Worm (Caenorhabditis elegans): ENCODE results near the gene C06H5.8.
"Not testable (repeated sequence)": the region's sequence is repeated elsewhere in the genome, so short reads cannot be mapped to it uniquely, and the experiment has no call there.

Gene C06H5.8

DNA sequence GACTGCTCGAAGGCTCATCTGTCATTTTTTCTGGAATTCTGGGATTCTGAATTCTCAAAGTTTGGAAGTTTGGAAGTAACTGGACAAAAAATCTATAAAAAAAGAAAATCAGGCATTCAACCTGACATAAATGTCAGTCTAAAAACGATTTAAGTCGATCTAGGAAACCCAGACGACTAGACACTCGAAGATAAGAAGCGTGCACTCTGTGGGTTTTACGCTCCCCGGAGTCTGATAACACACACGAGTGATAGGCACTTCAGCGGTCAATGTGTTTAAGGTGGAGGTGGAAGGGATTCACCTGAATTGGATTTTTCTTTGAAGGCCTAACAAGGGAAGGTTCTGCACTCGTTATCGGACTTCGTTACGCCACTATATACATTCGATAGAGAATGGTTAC, 29.9 kb upstream of the C06H5.8 start, which contains the start of gene C06H5.6:
C06H5.6 (minus strand) TSS at position 46 of the 400 bp plus-strand sequence.
- TF ChIP-seq ces-1 (GFP tag; optimal IDR thresholded peaks at IDR 0.05): no peak
- TF ChIP-seq ceh-82 (tag; optimal IDR thresholded peaks at IDR 0.05): no peak
- TF ChIP-seq mep-1 (tag; optimal IDR thresholded peaks at IDR 0.05): no peak
- no peak for TF ChIP-seq nhr-90 (tag; optimal IDR thresholded peaks at IDR 0.05; ENCODE audit: poor library complexity)
- TF ChIP-seq elt-2 (tag; optimal IDR thresholded peaks at IDR 0.05): peak; percentile 12
- TF ChIP-seq nhr-28 (tag; optimal IDR thresholded peaks at IDR 0.05): no peak

DNA sequence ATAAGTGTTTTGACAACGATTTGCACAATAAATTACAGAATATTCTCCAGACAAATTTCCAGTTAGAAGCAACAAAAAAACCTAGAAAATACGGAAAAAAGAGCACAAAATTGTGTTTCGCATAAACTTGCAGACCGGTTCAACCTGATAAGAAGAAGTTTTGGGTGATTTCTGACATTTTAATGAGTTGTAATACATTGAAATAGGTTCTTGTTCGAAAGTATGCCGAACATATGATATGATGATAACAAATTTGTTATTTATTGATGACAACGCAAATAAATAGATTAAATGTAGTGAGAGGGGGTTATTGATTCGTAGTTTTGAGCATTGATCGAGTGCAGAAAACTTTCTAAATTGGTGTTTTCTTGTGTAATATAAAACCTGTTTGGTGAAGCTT, 27.5 kb upstream of the C06H5.8 start:
- TF ChIP-seq snu-23 (GFP tag; optimal IDR thresholded peaks at IDR 0.05): no peak
- no peak for TF ChIP-seq egl-27 (tag; optimal IDR thresholded peaks at IDR 0.05)
- TF ChIP-seq lin-13 (GFP tag; optimal IDR thresholded peaks at IDR 0.05): no peak
- TF ChIP-seq nhr-12 (tag; optimal IDR thresholded peaks at IDR 0.05): no peak
- TF ChIP-seq fkh-8 (tag; optimal IDR thresholded peaks at IDR 0.05): no peak
- no peak for TF ChIP-seq vab-15 (tag; optimal IDR thresholded peaks at IDR 0.05)
- TF ChIP-seq F16B12.6 (tag; optimal IDR thresholded peaks at IDR 0.05): no peak
- TF ChIP-seq nhr-237 (tag; optimal IDR thresholded peaks at IDR 0.05): no peak
- no peak for TF ChIP-seq mef-2 (tag; optimal IDR thresholded peaks at IDR 0.05)
- TF ChIP-seq xbp-1 (tag; optimal IDR thresholded peaks at IDR 0.05): no peak
- TF ChIP-seq zag-1 (tag; optimal IDR thresholded peaks at IDR 0.05): no peak
- TF ChIP-seq nhr-28 (tag; optimal IDR thresholded peaks at IDR 0.05): no peak
- TF ChIP-seq ztf-4 (tag; optimal IDR thresholded peaks at IDR 0.05): no peak

ce11 chrV:17893959-17894358, 24.9 kb upstream of the C06H5.8 start, which contains the start of gene C06H5.11:
Gene C06H5.11 (minus strand): TSS chrV:17894059.
- TF ChIP-seq F16B12.6, blmp-1, xbp-1 (tag; optimal IDR thresholded peaks at IDR 0.05): not testable (repeated sequence)

DNA sequence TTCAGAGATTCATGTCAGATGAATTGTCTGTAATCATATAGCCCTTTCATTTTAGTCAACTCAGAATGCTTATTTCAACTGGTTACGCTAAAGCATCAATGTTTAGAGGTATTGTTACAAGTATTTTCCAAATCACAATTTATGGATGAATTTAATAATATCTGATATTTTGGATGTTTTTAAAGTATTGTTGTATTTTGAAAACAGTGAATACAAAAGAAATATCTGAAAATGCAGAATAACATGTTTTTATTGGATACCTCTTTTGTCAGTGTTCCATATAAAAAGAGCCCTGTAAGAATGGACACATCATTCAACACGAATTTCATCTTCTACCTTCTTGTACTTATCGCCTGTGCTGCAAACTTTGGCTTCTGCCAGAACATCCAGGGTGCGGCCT, 24.3 kb upstream of the C06H5.8 start, which contains the start of gene C06H5.12:
C06H5.12 (plus strand) TSS at position 301 of the 400 bp plus-strand sequence.
- TF ChIP-seq nhr-77, F16B12.6, zag-1 (tag; optimal IDR thresholded peaks at IDR 0.05): not testable (repeated sequence)

ce11 chrV:17896736-17897353, 22.0 kb upstream of the C06H5.8 start, which contains the start of gene fbxa-156:
Gene fbxa-156 (minus strand): TSS chrV:17896786.
- no peak for TF ChIP-seq lin-13 (GFP tag; optimal IDR thresholded peaks at IDR 0.05)
- TF ChIP-seq elt-2 (tag; optimal IDR thresholded peaks at IDR 0.05): peak; percentile 25

ce11 chrV:17897646-17898045, 21.2 kb upstream of the C06H5.8 start, which contains the start of gene C06H5.13:
Gene C06H5.13 (minus strand): TSS chrV:17897746.
- not testable (repeated sequence) for TF ChIP-seq isw-1 (GFP tag; IDR thresholded peaks at IDR 0.05); jun-1 (tag; optimal IDR thresholded peaks at IDR 0.05); efl-3 (GFP tag; optimal IDR thresholded peaks at IDR 0.05)

DNA sequence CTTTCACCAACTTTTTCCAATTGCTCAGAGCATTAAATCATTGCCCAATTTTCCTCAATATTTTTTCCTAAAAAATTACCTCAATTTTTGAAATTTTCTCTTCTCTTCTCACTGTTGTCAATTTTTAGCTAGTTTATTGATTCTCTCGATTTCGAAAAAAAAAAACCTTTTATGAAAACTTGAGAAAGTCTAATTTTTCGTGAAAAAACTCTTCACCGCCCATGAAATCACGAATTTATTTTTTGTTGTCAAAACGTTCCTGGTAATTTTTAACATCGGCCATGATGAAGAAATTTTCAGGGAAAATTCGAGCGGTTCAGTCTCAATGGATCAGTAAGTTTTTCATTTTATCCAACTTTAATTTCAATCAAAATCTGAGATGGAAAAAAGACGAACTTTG, 19.3 kb upstream of the C06H5.8 start, which contains the start of gene fbxa-157:
fbxa-157 (plus strand) TSS at position 301 of the 400 bp plus-strand sequence.
- TF ChIP-seq ceh-82 (tag; optimal IDR thresholded peaks at IDR 0.05) (no peak), alr-1 (tag; optimal IDR thresholded peaks at IDR 0.05; ENCODE audit: borderline replicate concordance) (no peak), ztf-11 (tag; optimal IDR thresholded peaks at IDR 0.05) (no peak)

DNA sequence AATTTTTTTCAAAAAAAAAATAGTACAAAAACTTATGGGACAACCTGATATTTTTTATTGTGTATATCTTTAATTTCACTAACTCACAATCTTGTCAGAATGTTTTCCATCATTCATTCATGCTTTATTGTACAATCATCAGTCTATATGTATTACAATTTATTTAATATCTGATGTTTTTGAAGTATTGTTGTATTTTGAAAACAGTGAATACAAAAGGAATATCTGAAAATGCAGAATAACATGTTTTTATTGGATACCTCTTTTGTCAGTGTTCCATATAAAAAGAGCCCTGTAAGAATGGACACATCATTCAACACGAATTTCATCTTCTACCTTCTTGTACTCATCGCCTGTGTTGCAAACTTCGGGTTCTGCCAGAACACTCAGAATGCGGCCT, 15.0 kb upstream of the C06H5.8 start, which contains the start of gene C06H5.14:
C06H5.14 (plus strand) TSS at position 301 of the 400 bp plus-strand sequence.
- not testable (repeated sequence) for TF ChIP-seq ceh-63 (GFP tag; optimal IDR thresholded peaks at IDR 0.05); fkh-4 (tag; optimal IDR thresholded peaks at IDR 0.05; ENCODE audit: borderline replicate concordance); ceh-8 (GFP tag; optimal IDR thresholded peaks at IDR 0.05)

Measured in whole organism, L1 larva.